Worm (Caenorhabditis elegans) whole organism, L4 larva: Measurements from ENCODE around the gene cth-1.

Source experiments
- ama-1 ChIP-seq: fragments of 150-350 bp; optimal IDR thresholded peaks from 2 replicates; lab custom pipeline; 2014; ENCODE audit warnings: inconsistent platforms, mixed read lengths
- attf-4 ChIP-seq: sonication (generic microtip); optimal IDR thresholded peaks from 3 replicates; lab custom pipeline; 2017; ENCODE audit warnings: missing biosample characterization, missing genetic modification characterization
- duxl-1 ChIP-seq: sonication (generic microtip); optimal IDR thresholded peaks from 2 replicates; lab custom pipeline; 2016; ENCODE audit warnings: mild to moderate bottlenecking, missing genetic modification characterization, moderate library complexity, missing compliant biosample characterization; ENCODE audit not compliant: poor library complexity
- egl-43 ChIP-seq: fragments of 200-800 bp; sonication (Bioruptor generic); IDR thresholded peaks from 2 replicates; pipeline ENCODE4 v1.3.6; 2022; ENCODE audit warnings: missing genetic modification reagents, missing genetic modification characterization, missing compliant biosample characterization
- fos-1 ChIP-seq: fragments of 150-350 bp; optimal IDR thresholded peaks from 2 replicates; lab custom pipeline; 2014; ENCODE audit warnings: missing biosample characterization, missing genetic modification characterization
- mep-1 ChIP-seq: fragments of 150-350 bp; sonication (generic microtip); optimal IDR thresholded peaks from 3 replicates; lab custom pipeline; 2014; ENCODE audit warnings: missing biosample characterization, missing genetic modification characterization
- nhr-28 ChIP-seq: fragments of 150-350 bp; optimal IDR thresholded peaks from 2 replicates; lab custom pipeline; 2014; ENCODE audit warnings: missing biosample characterization, missing genetic modification characterization
- pha-4 ChIP-seq, 2 experiments: fragments of 150-350 bp in 1 of 2; fragments of 200-800 bp in 1 of 2; sonication (Bioruptor generic) in 1 of 2; IDR thresholded peaks in 1 of 2; optimal IDR thresholded peaks in 1 of 2; 2 replicates each; pipeline versions ENCODE4 v1.3.6 to Lab custom; 2014 to 2022; ENCODE audit warnings: missing genetic modification characterization in 2 of 2, missing genetic modification reagents in 2 of 2, missing biosample characterization in 1 of 2, missing compliant biosample characterization in 1 of 2
- saeg-2 ChIP-seq: fragments of 200-800 bp; sonication (Bioruptor generic); IDR thresholded peaks from 2 replicates; pipeline ENCODE4 v1.3.6; 2022; ENCODE audit warnings: missing genetic modification reagents, missing genetic modification characterization, missing compliant biosample characterization

- no peak for TF ChIP-seq attf-4 (tag; lab: Kevin White, UChicago)
- TF ChIP-seq fos-1 (tag; lab: Kevin White, UChicago): no peak
- no peak for TF ChIP-seq saeg-2 (GFP tag; lab: Robert Waterston, UW)
- TF ChIP-seq nhr-28 (tag; lab: Kevin White, UChicago): peak; percentile 89
- no peak for TF ChIP-seq duxl-1 (tag; lab: Kevin White, UChicago)
- no peak for TF ChIP-seq mep-1 (tag; lab: Kevin White, UChicago)
- TF ChIP-seq ama-1 (lab: Kevin White, UChicago): no peak
- TF ChIP-seq egl-43 (GFP tag; lab: Robert Waterston, UW): no peak
- TF ChIP-seq pha-4 (GFP tag; IDR thresholded peaks at IDR 0.05; lab: Robert Waterston, UW): no peak
- no peak for TF ChIP-seq pha-4 (tag; optimal IDR thresholded peaks at IDR 0.05; lab: Kevin White, UChicago)
These were observed 29.3 kb upstream of the cth-1 start, which contains the start of gene nhr-176 for ce11 chrV:16071167-16071566.
